Worm (Caenorhabditis elegans) whole organism, L1 larva: Measurements from ENCODE around the gene ilys-6.

Source experiments
- C04F5.9 ChIP-seq: sonication (generic microtip); optimal IDR thresholded peaks from 2 replicates; lab custom pipeline; 2016; ENCODE audit warnings: missing genetic modification characterization, missing compliant biosample characterization
- C34B4.2 ChIP-seq: sonication (generic microtip); optimal IDR thresholded peaks from 2 replicates; lab custom pipeline; 2017; ENCODE audit warnings: mild to moderate bottlenecking, missing genetic modification characterization, missing compliant biosample characterization
- F16B12.6 ChIP-seq: fragments of 150-350 bp; optimal IDR thresholded peaks from 2 replicates; lab custom pipeline; 2014; ENCODE audit warnings: missing biosample characterization, missing genetic modification characterization
- aha-1 ChIP-seq: fragments of 150-350 bp; optimal IDR thresholded peaks from 2 replicates; lab custom pipeline; 2014; ENCODE audit warnings: missing biosample characterization, missing genetic modification characterization
- alr-1 ChIP-seq: fragments of 200-800 bp; sonication (Bioruptor generic); optimal IDR thresholded peaks from 2 replicates; lab custom pipeline; 2018; ENCODE audit warnings: borderline replicate concordance, mild to moderate bottlenecking, missing genetic modification characterization, missing compliant biosample characterization
- blmp-1 ChIP-seq: fragments of 150-350 bp; optimal IDR thresholded peaks from 2 replicates; lab custom pipeline; 2014; ENCODE audit warnings: missing biosample characterization, missing genetic modification characterization
- ceh-63 ChIP-seq: fragments of 200-800 bp; sonication (Bioruptor generic); optimal IDR thresholded peaks from 2 replicates; lab custom pipeline; 2018; ENCODE audit warnings: mild to moderate bottlenecking, missing genetic modification characterization, missing compliant biosample characterization
- ceh-82 ChIP-seq, 3 experiments: fragments of 150-350 bp in 1 of 3; sonication (generic microtip) in 2 of 3; optimal IDR thresholded peaks; 2 replicates each; lab custom pipeline; 2014 to 2017; ENCODE audit warnings: missing biosample characterization in 3 of 3, missing genetic modification characterization in 3 of 3
- ceh-90 ChIP-seq: sonication (generic microtip); optimal IDR thresholded peaks from 2 replicates; lab custom pipeline; 2016; ENCODE audit warnings: missing genetic modification characterization, missing compliant biosample characterization
- efl-1 ChIP-seq, 4 experiments: fragments of 150-350 bp; optimal IDR thresholded peaks in 3 of 4; peaks in 1 of 4; 1 replicate in 1 of 4; 2 replicates in 3 of 4; lab custom pipeline; 2014; ENCODE audit warnings: missing biosample characterization in 2 of 4, missing genetic modification characterization in 2 of 4, missing genetic modification reagents in 2 of 4
- efl-3 ChIP-seq: fragments of 200-800 bp; sonication (Bioruptor generic); optimal IDR thresholded peaks from 2 replicates; lab custom pipeline; 2018; ENCODE audit warnings: mild to moderate bottlenecking, missing genetic modification characterization, missing compliant biosample characterization
- egl-13 ChIP-seq: sonication (generic microtip); optimal IDR thresholded peaks from 2 replicates; lab custom pipeline; 2016; ENCODE audit warnings: missing genotype, missing genetic modification reagents, missing genetic modification characterization, missing compliant biosample characterization
- elt-2 ChIP-seq: sonication (generic microtip); optimal IDR thresholded peaks from 2 replicates; lab custom pipeline; 2016; ENCODE audit warnings: missing genetic modification characterization, mild to moderate bottlenecking, inconsistent platforms, missing compliant biosample characterization, missing genetic modification reagents
- elt-3 ChIP-seq, 6 experiments: fragments of 150-350 bp in 1 of 6; sonication (generic microtip); optimal IDR thresholded peaks; 2 replicates each; lab custom pipeline; 2017 to 2018; ENCODE audit warnings: missing biosample characterization in 6 of 6, missing genetic modification characterization in 6 of 6, inconsistent platforms in 1 of 6
- fkh-8 ChIP-seq: sonication (generic microtip); optimal IDR thresholded peaks from 2 replicates; lab custom pipeline; 2016; ENCODE audit warnings: mild to moderate bottlenecking, missing genetic modification characterization, missing compliant biosample characterization
- grh-1 ChIP-seq: fragments of 200-800 bp; sonication (Bioruptor generic); IDR thresholded peaks from 2 replicates; pipeline ENCODE4 v1.3.6; 2022; ENCODE audit warnings: missing genetic modification reagents, missing genetic modification characterization, missing compliant biosample characterization
- hlh-17 ChIP-seq: fragments of 200-800 bp; sonication (Bioruptor generic); optimal IDR thresholded peaks from 2 replicates; lab custom pipeline; 2018; ENCODE audit warnings: missing genetic modification characterization, mild to moderate bottlenecking, missing compliant biosample characterization, moderate library complexity, borderline replicate concordance
- isw-1 ChIP-seq: fragments of 200-800 bp; sonication (Bioruptor generic); IDR thresholded peaks from 2 replicates; pipeline ENCODE4 v1.3.6; 2022; ENCODE audit warnings: missing genetic modification characterization, missing compliant biosample characterization
- jun-1 ChIP-seq: fragments of 150-350 bp; optimal IDR thresholded peaks from 2 replicates; lab custom pipeline; 2014; ENCODE audit warnings: missing biosample characterization, missing genetic modification reagents, missing genetic modification characterization
- lin-35 ChIP-seq, 2 experiments: fragments of 150-350 bp; optimal IDR thresholded peaks; 2 replicates each; lab custom pipeline; 2014; ENCODE audit warnings: missing biosample characterization in 2 of 2, missing genetic modification characterization in 2 of 2, missing genetic modification reagents in 2 of 2
- lin-39 ChIP-seq: fragments of 150-350 bp; optimal IDR thresholded peaks from 2 replicates; lab custom pipeline; 2014; ENCODE audit warnings: missing biosample characterization, missing genetic modification reagents, missing genetic modification characterization
- lir-3 ChIP-seq: sonication (generic microtip); optimal IDR thresholded peaks from 2 replicates; lab custom pipeline; 2016; ENCODE audit warnings: mild to moderate bottlenecking, missing genetic modification characterization, moderate library complexity, missing compliant biosample characterization; ENCODE audit not compliant: poor library complexity
- lsy-2 ChIP-seq, 2 experiments: fragments of 150-350 bp; optimal IDR thresholded peaks; 2 replicates each; lab custom pipeline; 2014; ENCODE audit warnings: missing biosample characterization in 2 of 2, missing genetic modification characterization in 2 of 2
- mab-9 ChIP-seq: fragments of 200-800 bp; sonication (Bioruptor generic); IDR thresholded peaks from 2 replicates; pipeline ENCODE4 v1.3.6; 2022; ENCODE audit warnings: missing genetic modification reagents, missing genetic modification characterization, missing compliant biosample characterization
- mdl-1 ChIP-seq, 2 experiments: fragments of 150-350 bp; optimal IDR thresholded peaks; 2 replicates each; lab custom pipeline; 2014 to 2017; ENCODE audit warnings: missing biosample characterization in 2 of 2, missing genetic modification characterization in 2 of 2, inconsistent platforms in 1 of 2
- mef-2 ChIP-seq: fragments of 150-350 bp; optimal IDR thresholded peaks from 2 replicates; lab custom pipeline; 2014; ENCODE audit warnings: missing biosample characterization, missing genetic modification characterization
- nhr-19 ChIP-seq: fragments of 200-800 bp; sonication (Bioruptor generic); conservative IDR thresholded peaks from 2 replicates; pipeline ENCODE4 v1.3.6; 2022; ENCODE audit warnings: missing genetic modification characterization, missing compliant biosample characterization
- nhr-237 ChIP-seq: fragments of 150-350 bp; optimal IDR thresholded peaks from 2 replicates; lab custom pipeline; 2014; ENCODE audit warnings: missing biosample characterization, missing genetic modification characterization
- nhr-85 ChIP-seq: sonication (generic microtip); peaks from one replicate; lab custom pipeline; 2016; ENCODE audit warnings: missing genetic modification characterization, inconsistent platforms, missing compliant biosample characterization
- nhr-90 ChIP-seq: sonication (generic microtip); optimal IDR thresholded peaks from 2 replicates; lab custom pipeline; 2016; ENCODE audit warnings: mild to moderate bottlenecking, missing genetic modification characterization, missing compliant biosample characterization; ENCODE audit not compliant: poor library complexity
- pag-3 ChIP-seq: sonication (generic microtip); optimal IDR thresholded peaks from 2 replicates; lab custom pipeline; 2017; ENCODE audit warnings: missing genetic modification characterization, mild to moderate bottlenecking, missing compliant biosample characterization, antibody characterized with exemption, borderline replicate concordance; ENCODE audit not compliant: insufficient read depth
- pax-3 ChIP-seq: fragments of 200-800 bp; sonication (Bioruptor generic); optimal IDR thresholded peaks from 2 replicates; lab custom pipeline; 2018; ENCODE audit warnings: mild to moderate bottlenecking, missing genetic modification characterization, moderate library complexity, missing compliant biosample characterization
- pqm-1 ChIP-seq: sonication (generic microtip); optimal IDR thresholded peaks from 3 replicates; lab custom pipeline; 2017; ENCODE audit warnings: missing biosample characterization, missing genetic modification characterization
- rnt-1 ChIP-seq: sonication (generic microtip); optimal IDR thresholded peaks from 2 replicates; lab custom pipeline; 2016; ENCODE audit warnings: mild to moderate bottlenecking, missing genetic modification characterization, moderate library complexity, missing compliant biosample characterization
- skn-1 ChIP-seq: fragments of 150-350 bp; optimal IDR thresholded peaks from 2 replicates; lab custom pipeline; 2014; ENCODE audit warnings: missing biosample characterization, missing genetic modification characterization
- snu-23 ChIP-seq: sonication (generic microtip); optimal IDR thresholded peaks from 2 replicates; lab custom pipeline; 2016; ENCODE audit warnings: missing genetic modification characterization, missing compliant biosample characterization
- sptf-1 ChIP-seq: fragments of 150-350 bp; optimal IDR thresholded peaks from 2 replicates; lab custom pipeline; 2014; ENCODE audit warnings: missing biosample characterization, missing genetic modification characterization
- swsn-7 ChIP-seq: sonication (generic microtip); optimal IDR thresholded peaks from 2 replicates; lab custom pipeline; 2016; ENCODE audit warnings: missing genetic modification characterization, missing compliant biosample characterization
- tbx-2 ChIP-seq: sonication (generic microtip); optimal IDR thresholded peaks from 2 replicates; lab custom pipeline; 2016; ENCODE audit warnings: missing genetic modification characterization, missing compliant biosample characterization
- tlp-1 ChIP-seq: fragments of 150-350 bp; optimal IDR thresholded peaks from 2 replicates; lab custom pipeline; 2014; ENCODE audit warnings: missing biosample characterization, missing genetic modification characterization
- unc-130 ChIP-seq: fragments of 150-350 bp; optimal IDR thresholded peaks from 2 replicates; lab custom pipeline; 2017; ENCODE audit warnings: missing biosample characterization, missing genetic modification characterization, inconsistent platforms
- unc-86 ChIP-seq: sonication (generic microtip); optimal IDR thresholded peaks from 2 replicates; lab custom pipeline; 2016; ENCODE audit warnings: missing genetic modification characterization, missing compliant biosample characterization
- xbp-1 ChIP-seq: sonication (generic microtip); optimal IDR thresholded peaks from 2 replicates; lab custom pipeline; 2016; ENCODE audit warnings: missing genetic modification characterization, missing compliant biosample characterization
- zip-4 ChIP-seq: fragments of 200-800 bp; sonication (Bioruptor generic); optimal IDR thresholded peaks from 2 replicates; lab custom pipeline; 2018; ENCODE audit warnings: mild to moderate bottlenecking, missing genetic modification characterization, moderate library complexity, missing compliant biosample characterization
- ztf-11 ChIP-seq, 2 experiments: sonication (generic microtip); optimal IDR thresholded peaks; 2 replicates each; lab custom pipeline; 2016 to 2017; ENCODE audit warnings: missing genetic modification characterization in 2 of 2, missing biosample characterization in 1 of 2, missing compliant biosample characterization in 1 of 2
- ztf-4 ChIP-seq: fragments of 150-350 bp; optimal IDR thresholded peaks from 2 replicates; lab custom pipeline; 2014; ENCODE audit warnings: missing biosample characterization, missing genetic modification characterization

The ilys-6 gene

DNA sequence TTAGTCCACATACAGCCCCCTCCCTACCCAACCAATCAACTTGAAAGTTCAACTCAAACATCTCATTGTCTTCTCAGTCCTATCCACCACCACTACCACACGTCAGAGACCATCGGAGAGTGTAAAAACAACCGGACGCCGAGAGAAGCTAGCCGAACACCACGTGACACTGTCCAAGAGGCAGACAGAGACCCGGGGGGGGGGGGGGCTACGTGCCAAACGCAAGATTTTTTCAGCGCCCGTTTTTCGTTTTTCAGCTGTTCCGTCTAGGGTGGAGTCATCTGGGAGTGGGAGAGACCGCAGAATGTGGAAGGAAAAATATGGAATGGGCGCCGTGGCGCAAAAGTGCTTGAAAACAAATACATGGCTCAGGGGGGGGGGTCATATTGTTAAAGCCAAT lies 37.5 kb downstream of the ilys-6 start (continued):
- TF ChIP-seq ceh-90 (tag; lab: Kevin White, UChicago): no peak
- TF ChIP-seq C04F5.9 (tag; lab: Kevin White, UChicago): no peak
- no peak for TF ChIP-seq unc-86 (tag; lab: Kevin White, UChicago)
- TF ChIP-seq sptf-1 (tag; lab: Kevin White, UChicago): no peak
- TF ChIP-seq skn-1: peak; percentile 66
- TF ChIP-seq C34B4.2: no peak
- TF ChIP-seq grh-1 (GFP tag; lab: Robert Waterston, UW): 0 out of 2 replicates have a peak, but pooled peaks have one; percentile 35
- no peak for TF ChIP-seq unc-130 (tag; lab: Kevin White, UChicago)
- TF ChIP-seq hlh-17 (GFP tag; lab: Kevin White, UChicago): no peak
- TF ChIP-seq fkh-8 (tag; lab: Kevin White, UChicago): peak; percentile 73
- no peak for TF ChIP-seq zip-4 (GFP tag; lab: Kevin White, UChicago)
- no peak for TF ChIP-seq F16B12.6 (tag; lab: Kevin White, UChicago)
- peak; percentile 45 for TF ChIP-seq snu-23 (GFP tag; lab: Kevin White, UChicago)
- peak; percentile 1 to 14 for TF ChIP-seq efl-1 (optimal IDR thresholded peaks at IDR 0.05; lab: Kevin White, UChicago)
- TF ChIP-seq efl-1 (GFP tag; optimal IDR thresholded peaks at IDR 0.05 in 1 of 2; lab: Kevin White, UChicago): peak; percentile 25 to 91
- TF ChIP-seq nhr-19 (GFP tag; lab: Robert Waterston, UW): peak; percentile 76
- peak; percentile 99 for TF ChIP-seq aha-1
- TF ChIP-seq elt-2 (tag; lab: Kevin White, UChicago): no peak
- peak; percentile 53 for TF ChIP-seq ztf-4 (tag; lab: Kevin White, UChicago)
- peak; percentile 86 for TF ChIP-seq nhr-85 (tag; lab: Kevin White, UChicago)
- no peak for TF ChIP-seq pag-3 (tag; lab: Kevin White, UChicago)
- peak; percentile 44 for TF ChIP-seq swsn-7
- no peak for TF ChIP-seq elt-3 (tag; optimal IDR thresholded peaks at IDR 0.05; lab: Kevin White, UChicago)
- no peak for TF ChIP-seq tlp-1 (tag; lab: Kevin White, UChicago)
- TF ChIP-seq nhr-90 (tag; lab: Kevin White, UChicago): peak; percentile 43
- TF ChIP-seq ceh-63 (GFP tag; lab: Kevin White, UChicago): no peak
- no peak for TF ChIP-seq pqm-1 (tag; lab: Kevin White, UChicago)
- no peak for TF ChIP-seq alr-1 (tag; lab: Kevin White, UChicago)
- TF ChIP-seq mdl-1 (tag; optimal IDR thresholded peaks at IDR 0.05; lab: Kevin White, UChicago): peak; percentile 53 to 94
- peak; percentile 4 for TF ChIP-seq blmp-1 (tag; lab: Kevin White, UChicago)
- no peak for TF ChIP-seq ztf-11 (tag; optimal IDR thresholded peaks at IDR 0.05; lab: Kevin White, UChicago)

DNA sequence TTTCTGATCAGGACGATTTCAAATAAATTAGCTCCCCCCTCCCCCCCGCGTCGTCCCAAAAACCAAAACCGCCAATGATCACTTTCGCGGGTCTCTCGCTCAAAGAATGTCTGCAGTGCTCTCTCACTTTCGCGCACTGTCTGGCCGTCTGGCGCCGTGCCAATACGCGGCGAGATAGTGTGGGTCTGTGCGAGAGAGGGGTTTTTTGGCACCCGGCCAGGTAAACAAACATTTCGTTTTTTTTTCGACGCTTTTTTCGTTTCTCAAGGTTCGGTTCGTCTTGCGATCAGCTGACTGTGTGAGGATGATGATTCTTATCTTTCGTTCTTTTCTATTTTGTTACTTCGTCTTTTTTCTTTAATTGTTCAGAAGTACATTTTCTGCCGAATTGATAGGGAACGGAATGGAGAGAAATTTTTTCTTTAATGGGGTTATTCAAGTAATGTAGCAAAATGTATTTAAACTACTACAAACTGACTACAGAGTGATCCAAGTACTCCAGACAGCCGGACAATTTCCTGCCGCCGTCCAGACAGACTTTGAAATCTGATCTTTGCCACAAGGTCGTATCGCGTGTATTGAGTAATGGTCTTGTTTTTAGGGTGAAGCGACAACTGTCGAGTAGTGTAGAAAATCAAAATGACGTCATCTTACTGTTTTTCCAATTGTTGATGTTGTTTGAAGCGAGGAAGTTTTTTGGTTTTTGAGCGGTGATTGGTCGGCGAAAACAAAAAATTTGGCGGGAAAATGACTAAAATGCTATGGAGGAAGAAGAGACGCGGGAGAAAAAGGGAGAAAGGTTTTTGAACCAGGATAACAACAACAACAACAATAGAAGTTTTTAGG lies 39.1 kb downstream of the ilys-6 start:
- no peak for TF ChIP-seq sptf-1 (tag; lab: Kevin White, UChicago)
- TF ChIP-seq lsy-2 (tag; optimal IDR thresholded peaks at IDR 0.05; lab: Kevin White, UChicago): peak; percentile 50 to 81
- peak; percentile 83 for TF ChIP-seq skn-1
- peak; percentile 50 for TF ChIP-seq grh-1 (GFP tag; lab: Robert Waterston, UW)
- peak; percentile 91 for TF ChIP-seq fkh-8 (tag; lab: Kevin White, UChicago)
- TF ChIP-seq nhr-237: no peak
- no peak for TF ChIP-seq mab-9 (GFP tag; lab: Robert Waterston, UW)
- peak; percentile 0 for TF ChIP-seq unc-86 (tag; lab: Kevin White, UChicago)
- TF ChIP-seq pag-3 (tag; lab: Kevin White, UChicago): peak; percentile 53
- peak; percentile 82 for TF ChIP-seq tbx-2 (tag; lab: Kevin White, UChicago)
- peak; percentile 44 for TF ChIP-seq egl-13
- TF ChIP-seq ztf-4 (tag; lab: Kevin White, UChicago): peak; percentile 0
- peak; percentile 96 for TF ChIP-seq nhr-85 (tag; lab: Kevin White, UChicago)
- no peak for TF ChIP-seq efl-3 (GFP tag; lab: Kevin White, UChicago)
- TF ChIP-seq lir-3 (tag; lab: Kevin White, UChicago): peak; percentile 30
- peak; percentile 88 for TF ChIP-seq rnt-1 (tag; lab: Kevin White, UChicago)
- peak; percentile 58 for TF ChIP-seq mef-2 (tag; lab: Kevin White, UChicago)
- peak; percentile 67 to 72 for TF ChIP-seq efl-1 (optimal IDR thresholded peaks at IDR 0.05; lab: Kevin White, UChicago)
- peak; percentile 31 to 94 for TF ChIP-seq efl-1 (GFP tag; optimal IDR thresholded peaks at IDR 0.05 in 1 of 2; lab: Kevin White, UChicago)
- peak; percentile 44 for TF ChIP-seq xbp-1 (tag; lab: Kevin White, UChicago)
- peak; percentile 29 to 77 (median 67) for TF ChIP-seq ceh-82 (tag; optimal IDR thresholded peaks at IDR 0.05; lab: Kevin White, UChicago)
- TF ChIP-seq jun-1 (tag; lab: Kevin White, UChicago): peak; percentile 73
- TF ChIP-seq lin-39 (tag; lab: Kevin White, UChicago): peak; percentile 29
- TF ChIP-seq pax-3 (tag; lab: Kevin White, UChicago): peak; percentile 65
- no peak for TF ChIP-seq C34B4.2
- TF ChIP-seq lin-35 (GFP tag; optimal IDR thresholded peaks at IDR 0.05; lab: Kevin White, UChicago): peak; percentile 48 to 79
- 0 out of 2 replicates have a peak, but pooled peaks have one; percentile 5 for TF ChIP-seq isw-1 (GFP tag; lab: Robert Waterston, UW)
- TF ChIP-seq unc-130 (tag; lab: Kevin White, UChicago): peak; percentile 78
